Fruit fly (Drosophila melanogaster): ENCODE results near the gene Remo.

The Remo gene

dm6 chrX:13332702-13333243, 44.9 kb downstream of the Remo start:
- TF ChIP-seq CG4360 (GFP tag; IDR thresholded peaks at IDR 0.05), result no peak
- no peak for TF ChIP-seq CG8944 (GFP tag; optimal IDR thresholded peaks at IDR 0.05)
- TF ChIP-seq D19B (GFP tag; optimal IDR thresholded peaks at IDR 0.05), result peak; percentile 36
- TF ChIP-seq CG3407 (GFP tag; optimal IDR thresholded peaks at IDR 0.05), result no peak
- peak; percentile 76 for TF ChIP-seq MTF-1 (GFP tag; optimal IDR thresholded peaks at IDR 0.05; ENCODE audit: borderline replicate concordance)
- no peak for TF ChIP-seq CrebB (tag; optimal IDR thresholded peaks at IDR 0.05)
- no peak for TF ChIP-seq HLH4C (GFP tag; IDR thresholded peaks at IDR 0.05; ENCODE audit: partially characterized antibody)
- peak; percentile 2 for TF ChIP-seq CG17385 (GFP tag; optimal IDR thresholded peaks at IDR 0.05)
- no peak for TF ChIP-seq CG18011 (GFP tag; optimal IDR thresholded peaks at IDR 0.05)
- no peak for TF ChIP-seq CG6175 (GFP tag; IDR thresholded peaks at IDR 0.05)
- TF ChIP-seq tup (GFP tag; optimal IDR thresholded peaks at IDR 0.05), result no peak
- no peak for TF ChIP-seq Mad (GFP tag; optimal IDR thresholded peaks at IDR 0.05)
- peak; percentile 40 for TF ChIP-seq Dip3 (GFP tag; optimal IDR thresholded peaks at IDR 0.05)
- peak; percentile 8 for TF ChIP-seq CG3163 (GFP tag; optimal IDR thresholded peaks at IDR 0.05)
- peak; percentile 45 for TF ChIP-seq bab2 (GFP tag; optimal IDR thresholded peaks at IDR 0.05)
- TF ChIP-seq az2 (GFP tag; optimal IDR thresholded peaks at IDR 0.05), result no peak
- no peak for TF ChIP-seq CG16779 (GFP tag; IDR thresholded peaks at IDR 0.05)
- TF ChIP-seq schlank (tag; optimal IDR thresholded peaks at IDR 0.05), result no peak
- TF ChIP-seq Ets65A (GFP tag), result peak; percentile 95
- no peak for TF ChIP-seq Neu2 (GFP tag; optimal IDR thresholded peaks at IDR 0.05; ENCODE audit: borderline replicate concordance)
- peak; percentile 55 for TF ChIP-seq CG9727 (GFP tag; optimal IDR thresholded peaks at IDR 0.05)
- peak; percentile 45 for TF ChIP-seq CG9932 (GFP tag; IDR thresholded peaks at IDR 0.05)
- TF ChIP-seq CG2202 (tag; optimal IDR thresholded peaks at IDR 0.05), result no peak
- no peak for TF ChIP-seq CG14965 (GFP tag; optimal IDR thresholded peaks at IDR 0.05; ENCODE audit: borderline replicate concordance)
- TF ChIP-seq ken (GFP tag; IDR thresholded peaks at IDR 0.05), result no peak
- TF ChIP-seq lmd (GFP tag; IDR thresholded peaks at IDR 0.05), result peak; percentile 25; the same call in 1 of the 2 replicates
- no peak for TF ChIP-seq CTCF (GFP tag; optimal IDR thresholded peaks at IDR 0.05)
- TF ChIP-seq HLH54F (GFP tag; optimal IDR thresholded peaks at IDR 0.05), result peak; percentile 52
- TF ChIP-seq CG7372 (GFP tag; IDR thresholded peaks at IDR 0.05), result peak; percentile 44; the same call in 1 of the 2 replicates
- no peak for TF ChIP-seq bcd (GFP tag; optimal IDR thresholded peaks at IDR 0.05)
- TF ChIP-seq crol (GFP tag; IDR thresholded peaks at IDR 0.05), result no peak
- TF ChIP-seq Taf1 (GFP tag; IDR thresholded peaks at IDR 0.05), result no peak
- TF ChIP-seq pzg (GFP tag; optimal IDR thresholded peaks at IDR 0.05), result no peak
- TF ChIP-seq Hey (tag; optimal IDR thresholded peaks at IDR 0.05), result peak; percentile 27
- peak; percentile 28 for TF ChIP-seq CG9609 (GFP tag; optimal IDR thresholded peaks at IDR 0.05)
- no peak for TF ChIP-seq br (optimal IDR thresholded peaks at IDR 0.05)
- TF ChIP-seq Hsf (GFP tag; optimal IDR thresholded peaks at IDR 0.05), result peak; percentile 24
- TF ChIP-seq phol (tag; optimal IDR thresholded peaks at IDR 0.05), result peak; percentile 2
- TF ChIP-seq PHDP (tag; optimal IDR thresholded peaks at IDR 0.05), result no peak
- peak; percentile 77 for TF ChIP-seq CG2120 (GFP tag; optimal IDR thresholded peaks at IDR 0.05)
- TF ChIP-seq CG1603 (tag; optimal IDR thresholded peaks at IDR 0.05), result peak; percentile 9
- peak; percentile 58 for TF ChIP-seq CG13624 (GFP tag; optimal IDR thresholded peaks at IDR 0.05)
- TF ChIP-seq tx (GFP tag; optimal IDR thresholded peaks at IDR 0.05), result peak; percentile 27
- no peak for TF ChIP-seq tgo (GFP tag; IDR thresholded peaks at IDR 0.05)
- TF ChIP-seq slbo (GFP tag; IDR thresholded peaks at IDR 0.05), result peak; percentile 36; the same call in 1 of the 2 replicates
- peak; percentile 3 for TF ChIP-seq CG15269 (tag; optimal IDR thresholded peaks at IDR 0.05)
- peak; percentile 31 for TF ChIP-seq jumu (GFP tag; optimal IDR thresholded peaks at IDR 0.05)
- peak; percentile 42; the same call in 1 of the 2 replicates for TF ChIP-seq CG32532 (GFP tag; IDR thresholded peaks at IDR 0.05)
- TF ChIP-seq CG9876 (GFP tag; optimal IDR thresholded peaks at IDR 0.05), result no peak
- TF ChIP-seq maf-S (GFP tag; optimal IDR thresholded peaks at IDR 0.05), result peak; percentile 42
- peak; percentile 49 for TF ChIP-seq mam (GFP tag; optimal IDR thresholded peaks at IDR 0.05)
- TF ChIP-seq CG7839 (tag; optimal IDR thresholded peaks at IDR 0.05), result peak; percentile 38
